Fruit fly (Drosophila melanogaster): ENCODE data around the gene Edem1.

Gene Edem1

DNA sequence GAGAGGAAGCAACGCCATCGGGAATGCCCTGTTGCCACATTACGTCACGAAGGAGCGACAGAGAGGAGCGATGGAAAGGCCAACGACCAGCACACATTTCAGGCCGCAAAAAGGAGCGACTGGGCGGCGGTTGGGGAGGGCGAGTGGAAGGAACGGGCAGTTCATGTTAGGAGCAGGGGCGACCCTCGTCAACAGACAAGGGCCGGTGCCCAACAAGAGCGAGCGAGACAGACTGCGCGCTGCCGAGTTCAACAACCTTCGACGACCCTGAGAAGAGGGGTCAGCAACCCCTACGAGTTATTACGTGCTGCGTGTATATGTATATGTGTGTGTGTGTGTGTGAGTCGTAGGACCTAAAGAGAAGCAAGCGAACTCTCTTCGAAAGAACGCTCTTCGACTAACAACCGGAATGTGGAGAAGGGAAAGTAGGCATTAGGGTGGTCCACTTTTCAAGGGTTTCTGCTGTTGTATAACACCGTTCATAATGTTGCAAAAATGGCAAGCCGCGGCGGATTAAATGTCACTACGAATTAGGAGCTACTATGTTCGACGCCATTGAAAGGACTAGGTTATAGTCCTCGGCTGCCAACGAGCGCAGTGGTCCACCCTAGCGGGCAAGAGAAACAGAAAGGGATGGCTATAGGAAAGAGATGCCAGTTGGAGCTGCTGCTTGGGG lies 42.9 kb upstream of the Edem1 start (continued):
- TF ChIP-seq grn (GFP tag; optimal IDR thresholded peaks at IDR 0.05) (peak; percentile 44), Dp (GFP tag; optimal IDR thresholded peaks at IDR 0.05) (peak; percentile 3), sug (tag; optimal IDR thresholded peaks at IDR 0.05) (peak; percentile 84), luna (GFP tag; optimal IDR thresholded peaks at IDR 0.05) (peak; percentile 80), Jarid2 (GFP tag; optimal IDR thresholded peaks at IDR 0.05) (peak; percentile 85), hb (GFP tag; IDR thresholded peaks at IDR 0.05; ENCODE audit: partially characterized antibody) (no peak), Myb (GFP tag; optimal IDR thresholded peaks at IDR 0.05) (peak; percentile 86), CG13424 (tag; optimal IDR thresholded peaks at IDR 0.05) (peak; percentile 96), chif (GFP tag; optimal IDR thresholded peaks at IDR 0.05) (peak; percentile 95), gcm2 (GFP tag; optimal IDR thresholded peaks at IDR 0.05) (peak; percentile 85), Abd-B (GFP tag; optimal IDR thresholded peaks at IDR 0.05) (peak; percentile 69), Ets65A (GFP tag) (peak; percentile 99), tll (GFP tag; optimal IDR thresholded peaks at IDR 0.05) (no peak), Ets97D (GFP tag; optimal IDR thresholded peaks at IDR 0.05) (peak; percentile 86), Rx (GFP tag; IDR thresholded peaks at IDR 0.05) (peak; percentile 92), dpn (GFP tag; optimal IDR thresholded peaks at IDR 0.05) (peak; percentile 95 to 98), CG13296 (GFP tag; optimal IDR thresholded peaks at IDR 0.05) (peak; percentile 92), CG12155 (GFP tag; optimal IDR thresholded peaks at IDR 0.05) (peak; percentile 92), CG8388 (GFP tag; optimal IDR thresholded peaks at IDR 0.05) (peak; percentile 95), unc-4 (GFP tag; IDR thresholded peaks at IDR 0.05; ENCODE audit: partially characterized antibody) (no peak), CG5180 (GFP tag; optimal IDR thresholded peaks at IDR 0.05) (peak; percentile 83), Hr3 (GFP tag; optimal IDR thresholded peaks at IDR 0.05) (peak; percentile 89), Sox100B (GFP tag; optimal IDR thresholded peaks at IDR 0.05) (peak; percentile 90), Atf6 (GFP tag; IDR thresholded peaks at IDR 0.05) (peak; percentile 93), tgo (GFP tag; IDR thresholded peaks at IDR 0.05) (peak; percentile 90), CG12219 (GFP tag; optimal IDR thresholded peaks at IDR 0.05) (peak; percentile 97), CG6654 (GFP tag; optimal IDR thresholded peaks at IDR 0.05) (peak; percentile 86), salm (tag; optimal IDR thresholded peaks at IDR 0.05) (peak; percentile 93), CG4854 (GFP tag; optimal IDR thresholded peaks at IDR 0.05) (peak; percentile 89), MESR4 (GFP tag; optimal IDR thresholded peaks at IDR 0.05) (peak; percentile 76), Nf-YB (GFP tag; optimal IDR thresholded peaks at IDR 0.05) (peak; percentile 81), CG10267 (tag; optimal IDR thresholded peaks at IDR 0.05) (peak; percentile 90), CG16815 (GFP tag; optimal IDR thresholded peaks at IDR 0.05) (peak; percentile 91), CG30020 (tag; optimal IDR thresholded peaks at IDR 0.05) (peak; percentile 70), CG16779 (GFP tag; IDR thresholded peaks at IDR 0.05) (peak; percentile 86), fd96Cb (tag; optimal IDR thresholded peaks at IDR 0.05) (peak; percentile 96), CG1832 (GFP tag; optimal IDR thresholded peaks at IDR 0.05) (peak; percentile 63), NfI (GFP tag; optimal IDR thresholded peaks at IDR 0.05) (peak; percentile 96), PHDP (tag; optimal IDR thresholded peaks at IDR 0.05) (peak; percentile 97), sisA (GFP tag; IDR thresholded peaks at IDR 0.05) (peak; percentile 90), CG7745 (tag; optimal IDR thresholded peaks at IDR 0.05) (peak; percentile 47), fd102C (GFP tag; optimal IDR thresholded peaks at IDR 0.05) (peak; percentile 44), Hr78 (GFP tag; optimal IDR thresholded peaks at IDR 0.05) (peak in 1 of 2 experiments; percentile 86), CG6791 (GFP tag; IDR thresholded peaks at IDR 0.05; ENCODE audit: partially characterized antibody) (no peak), Lhr (GFP tag; optimal IDR thresholded peaks at IDR 0.05) (peak; percentile 87), CG11696 (GFP tag; IDR thresholded peaks at IDR 0.05) (peak; percentile 85), btn (GFP tag; optimal IDR thresholded peaks at IDR 0.05) (peak; percentile 93), CHES-1-like (GFP tag; optimal IDR thresholded peaks at IDR 0.05) (peak; percentile 95)
